Worm (Caenorhabditis elegans) whole organism, midembryonic: ENCODE data around the gene ZK84.2.

Source experiments
- T22C8.4 ChIP-seq: fragments of 200-800 bp; sonication (Bioruptor generic); IDR thresholded peaks from 2 replicates; pipeline ENCODE4 v1.3.6; 2022; ENCODE audit warnings: missing genetic modification characterization, missing compliant biosample characterization
- cog-1 ChIP-seq: sonication (generic microtip); optimal IDR thresholded peaks from 2 replicates; lab custom pipeline; 2016; ENCODE audit warnings: missing genetic modification characterization, missing compliant biosample characterization
- flt-1 ChIP-seq: fragments of 200-800 bp; sonication (Bioruptor generic); IDR thresholded peaks from 2 replicates; pipeline ENCODE4 v1.3.6; 2022; ENCODE audit warnings: missing genetic modification characterization, missing compliant biosample characterization
- klf-2 ChIP-seq: fragments of 200-800 bp; sonication (Bioruptor generic); conservative IDR thresholded peaks from 2 replicates; pipeline ENCODE4 v1.3.6; 2022; ENCODE audit warnings: missing genetic modification reagents, missing genetic modification characterization, missing compliant biosample characterization
- med-1 ChIP-seq: sonication (generic microtip); optimal IDR thresholded peaks from 2 replicates; lab custom pipeline; 2017; ENCODE audit warnings: missing genetic modification characterization, mild to moderate bottlenecking, missing compliant biosample characterization, antibody characterized with exemption, missing genetic modification reagents; ENCODE audit not compliant: insufficient read depth
- ref-1 ChIP-seq: fragments of 200-800 bp; sonication (Bioruptor generic); conservative IDR thresholded peaks from 2 replicates; pipeline ENCODE4 v1.3.6; 2022; ENCODE audit warnings: missing genetic modification reagents, missing genetic modification characterization, missing compliant biosample characterization
- ztf-23 ChIP-seq: fragments of 200-800 bp; sonication (Bioruptor generic); IDR thresholded peaks from 2 replicates; pipeline ENCODE4 v1.3.6; 2022; ENCODE audit warnings: missing genetic modification reagents, missing genetic modification characterization, missing compliant biosample characterization
- ztf-29 ChIP-seq: fragments of 200-800 bp; sonication (Bioruptor generic); IDR thresholded peaks from 2 replicates; pipeline ENCODE4 v1.3.6; 2022; ENCODE audit warnings: missing genetic modification reagents, missing genetic modification characterization, missing compliant biosample characterization

- no peak for TF ChIP-seq flt-1 (GFP tag; lab: Robert Waterston, UW)
- no peak for TF ChIP-seq med-1
- TF ChIP-seq ztf-29 (GFP tag; lab: Robert Waterston, UW), result no peak
- no peak for TF ChIP-seq klf-2 (GFP tag; lab: Robert Waterston, UW)
- no peak for TF ChIP-seq cog-1
- TF ChIP-seq ztf-23 (GFP tag; lab: Robert Waterston, UW), result no peak
- TF ChIP-seq T22C8.4 (GFP tag; lab: Robert Waterston, UW), result no peak
- TF ChIP-seq ref-1, result no peak
These were observed 2.3 kb downstream of the ZK84.2 start, which contains the start of gene ZK84.5 for ce11 chrII:6016410-6016809.
